Worm (Caenorhabditis elegans): Measurements from ENCODE around the gene clec-151.

clec-151 gene

DNA sequence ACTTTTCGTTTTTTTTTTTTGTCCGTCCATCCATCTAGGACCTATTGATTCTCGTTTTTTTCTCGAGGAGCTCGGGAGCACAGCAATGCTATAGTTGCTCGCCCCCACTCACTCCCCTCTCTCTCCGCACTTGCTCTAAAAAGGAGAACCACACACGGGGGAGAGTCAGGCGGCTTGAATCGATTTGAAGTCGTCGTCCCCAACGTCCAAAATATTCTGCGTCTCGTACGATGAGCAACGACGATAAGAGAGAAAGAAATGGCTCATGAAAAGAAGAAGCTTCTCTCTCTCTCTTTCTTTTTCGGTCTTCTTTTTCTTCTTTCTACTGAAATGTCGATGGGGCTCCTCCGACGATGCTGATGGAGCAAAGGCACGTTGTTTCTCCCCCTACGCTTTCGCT, 28.1 kb downstream of the clec-151 start (continued):
- TF ChIP-seq mdl-1 (tag; optimal IDR thresholded peaks at IDR 0.05) (peak in 1 of 2 experiments; percentile 32), peb-1 (tag; optimal IDR thresholded peaks at IDR 0.05) (no peak), blmp-1 (tag; optimal IDR thresholded peaks at IDR 0.05; ENCODE audit: insufficient read depth) (no peak), sma-9 (GFP tag; optimal IDR thresholded peaks at IDR 0.05) (peak; percentile 35), sma-9 (tag; optimal IDR thresholded peaks at IDR 0.05) (no peak), sma-3 (GFP tag; optimal IDR thresholded peaks at IDR 0.05) (no peak), crh-2 (tag; optimal IDR thresholded peaks at IDR 0.05) (peak; percentile 72), dmd-4 (tag; optimal IDR thresholded peaks at IDR 0.05) (no peak), gmeb-1 (tag; optimal IDR thresholded peaks at IDR 0.05) (no peak), ztf-4 (tag; optimal IDR thresholded peaks at IDR 0.05) (no peak), Y55F3AM.14 (GFP tag; optimal IDR thresholded peaks at IDR 0.05) (peak; percentile 69)

DNA sequence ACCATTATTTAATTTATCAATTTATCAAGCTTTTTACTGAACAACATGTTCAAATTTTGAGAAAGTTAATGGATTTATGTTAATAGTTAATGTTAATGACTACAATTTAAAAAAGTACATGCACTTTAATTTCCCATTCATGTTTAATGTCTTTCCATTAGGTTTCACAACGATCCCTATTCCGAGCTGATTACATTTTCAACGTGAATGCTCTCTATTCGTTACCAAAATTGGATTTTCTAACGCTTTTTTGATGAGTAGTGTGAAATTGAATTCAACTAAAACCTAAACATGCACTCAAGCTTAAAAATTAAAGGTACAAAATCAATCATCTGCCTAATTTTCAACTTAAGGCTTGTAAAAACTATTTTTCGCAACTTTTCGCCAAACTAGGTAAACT, 29.1 kb downstream of the clec-151 start:
- TF ChIP-seq fos-1 (tag; optimal IDR thresholded peaks at IDR 0.05) (no peak), Y55F3AM.14 (GFP tag; optimal IDR thresholded peaks at IDR 0.05) (no peak), elt-3 (tag; optimal IDR thresholded peaks at IDR 0.05) (no peak), skn-1 (tag; optimal IDR thresholded peaks at IDR 0.05) (no peak), nhr-129 (tag; optimal IDR thresholded peaks at IDR 0.05) (no peak), nhr-77 (tag; optimal IDR thresholded peaks at IDR 0.05) (no peak), C34F6.9 (tag; optimal IDR thresholded peaks at IDR 0.05) (no peak), aly-2 (tag; optimal IDR thresholded peaks at IDR 0.05) (no peak), dmd-4 (tag; optimal IDR thresholded peaks at IDR 0.05) (no peak), unc-62 (GFP tag; optimal IDR thresholded peaks at IDR 0.05) (no peak), lin-39 (tag; optimal IDR thresholded peaks at IDR 0.05) (no peak), ceh-82 (tag; optimal IDR thresholded peaks at IDR 0.05) (no peak), ztf-4 (tag; optimal IDR thresholded peaks at IDR 0.05) (no peak), ceh-16 (tag; optimal IDR thresholded peaks at IDR 0.05) (no peak)

DNA sequence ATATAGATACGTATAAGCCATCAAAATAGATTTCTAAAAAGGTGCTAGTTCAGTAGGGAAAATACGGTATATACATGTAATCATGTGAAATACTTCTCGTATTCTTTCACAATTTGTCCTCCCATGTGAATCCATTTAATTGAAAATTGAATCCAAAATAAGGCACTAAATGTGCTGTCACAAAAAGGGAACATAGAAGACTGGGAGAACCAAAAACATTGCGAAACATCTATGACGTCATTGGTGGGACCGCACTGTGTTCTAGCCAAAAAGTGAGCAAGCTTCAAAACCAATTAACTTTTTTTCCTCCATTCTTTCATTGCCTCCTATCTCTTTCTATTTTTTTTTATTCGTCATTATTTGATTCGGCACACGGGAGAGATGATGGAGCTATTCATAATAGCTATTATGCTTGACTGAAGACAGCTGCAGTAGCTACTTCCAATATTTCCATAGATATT, 30.1 kb downstream of the clec-151 start, which contains the start of gene cdka-1:
Gene cdka-1, plus strand, starts transcription at position 411 of the 461 bp plus-strand sequence.
- TF ChIP-seq C34F6.9 (tag; optimal IDR thresholded peaks at IDR 0.05) (peak; percentile 63), F13H6.1 (tag; optimal IDR thresholded peaks at IDR 0.05) (no peak), zag-1 (tag; optimal IDR thresholded peaks at IDR 0.05) (peak; percentile 77), snpc-4 (tag; optimal IDR thresholded peaks at IDR 0.05) (no peak), gmeb-1 (tag; optimal IDR thresholded peaks at IDR 0.05) (no peak), blmp-1 (tag; optimal IDR thresholded peaks at IDR 0.05; ENCODE audit: insufficient read depth) (no peak), unc-62 (GFP tag; optimal IDR thresholded peaks at IDR 0.05) (no peak), nhr-129 (tag; optimal IDR thresholded peaks at IDR 0.05) (no peak), sma-9 (GFP tag; optimal IDR thresholded peaks at IDR 0.05) (peak; percentile 55), sma-9 (tag; optimal IDR thresholded peaks at IDR 0.05) (no peak), ama-1 (optimal IDR thresholded peaks at IDR 0.05) (no peak), sma-3 (GFP tag; optimal IDR thresholded peaks at IDR 0.05) (no peak), elt-3 (tag; optimal IDR thresholded peaks at IDR 0.05) (no peak), ztf-4 (tag; optimal IDR thresholded peaks at IDR 0.05) (no peak), elt-1 (tag; optimal IDR thresholded peaks at IDR 0.05) (no peak), nhr-6 (tag; optimal IDR thresholded peaks at IDR 0.05) (no peak), unc-55 (GFP tag; optimal IDR thresholded peaks at IDR 0.05) (peak; percentile 77), nhr-77 (tag; optimal IDR thresholded peaks at IDR 0.05) (no peak), lsy-2 (tag; optimal IDR thresholded peaks at IDR 0.05) (peak in 1 of 2 experiments; percentile 59), nhr-12 (tag; optimal IDR thresholded peaks at IDR 0.05) (no peak), alr-1 (tag; optimal IDR thresholded peaks at IDR 0.05) (no peak), sem-4 (tag; optimal IDR thresholded peaks at IDR 0.05) (peak; percentile 37), nhr-21 (tag; optimal IDR thresholded peaks at IDR 0.05) (no peak), mbf-1 (tag; optimal IDR thresholded peaks at IDR 0.05) (no peak), ceh-16 (tag; optimal IDR thresholded peaks at IDR 0.05) (no peak), mdl-1 (tag; optimal IDR thresholded peaks at IDR 0.05) (no peak), crh-2 (tag; optimal IDR thresholded peaks at IDR 0.05) (peak; percentile 23), ztf-1 (GFP tag; conservative IDR thresholded peaks at IDR 0.05) (no peak), lin-39 (tag; optimal IDR thresholded peaks at IDR 0.05) (no peak), nhr-23 (tag; optimal IDR thresholded peaks at IDR 0.05) (no peak), dmd-4 (tag; optimal IDR thresholded peaks at IDR 0.05) (no peak), ztf-11 (tag; optimal IDR thresholded peaks at IDR 0.05) (no peak), lin-13 (GFP tag; optimal IDR thresholded peaks at IDR 0.05) (no peak), fos-1 (tag; optimal IDR thresholded peaks at IDR 0.05) (no peak), lin-11 (tag; optimal IDR thresholded peaks at IDR 0.05) (no peak), Y55F3AM.14 (GFP tag; optimal IDR thresholded peaks at IDR 0.05) (no peak)

Measured in whole organism, L2 larva.